Fruit fly (Drosophila melanogaster) whole organism, prepupa: ENCODE data around the gene CG9289.

ENCODE experiments used
- Blimp-1 ChIP-seq: fragments of 200-800 bp; sonication (Bioruptor generic); optimal IDR thresholded peaks from 3 replicates; lab custom pipeline; 2017; ENCODE audit warnings: missing biosample characterization, missing genetic modification characterization, mild to moderate bottlenecking, moderate library complexity, missing genetic modification reagents
- CG6792 ChIP-seq: fragments of 200-800 bp; sonication (Bioruptor generic); optimal IDR thresholded peaks from 3 replicates; lab custom pipeline; 2016; ENCODE audit warnings: missing biosample characterization, missing genetic modification characterization
- CG6808 ChIP-seq: fragments of 200-800 bp; sonication (Bioruptor generic); optimal IDR thresholded peaks from 3 replicates; lab custom pipeline; 2017; ENCODE audit warnings: missing biosample characterization, missing genetic modification characterization, mild to moderate bottlenecking, moderate library complexity, missing genetic modification reagents
- Eip78C ChIP-seq: fragments of 200-800 bp; sonication (Bioruptor generic); peaks from one replicate; lab custom pipeline; 2016; ENCODE audit warnings: missing biosample characterization, missing genetic modification characterization
- Lpt ChIP-seq: fragments of 200-800 bp; sonication (Bioruptor generic); optimal IDR thresholded peaks from 3 replicates; lab custom pipeline; 2016; ENCODE audit warnings: missing biosample characterization, missing genetic modification characterization
- cyc ChIP-seq: fragments of 200-800 bp; sonication (Bioruptor generic); optimal IDR thresholded peaks from 3 replicates; lab custom pipeline; 2016; ENCODE audit warnings: missing biosample characterization, missing genetic modification characterization
- eg ChIP-seq: fragments of 200-800 bp; sonication (Bioruptor generic); IDR thresholded peaks from 3 replicates; pipeline ENCODE4 v1.3.6; 2022; ENCODE audit warnings: missing biosample characterization, missing genetic modification characterization
- ss ChIP-seq, 2 experiments: fragments of 200-800 bp; sonication (Bioruptor generic); optimal IDR thresholded peaks; 2 replicates in 1 of 2; 3 replicates in 1 of 2; lab custom pipeline; 2017 to 2018; ENCODE audit warnings: mild to moderate bottlenecking in 2 of 2, missing biosample characterization in 2 of 2, missing genetic modification characterization in 2 of 2, moderate library complexity in 1 of 2
- vri ChIP-seq: fragments of 200-800 bp; sonication (Bioruptor generic); optimal IDR thresholded peaks from 3 replicates; lab custom pipeline; 2016; ENCODE audit warnings: missing biosample characterization, mild to moderate bottlenecking, missing genetic modification characterization

- TF ChIP-seq Lpt (no peak), CG6792 (GFP tag; lab: Kevin White, UChicago) (no peak), Blimp-1 (GFP tag; lab: Kevin White, UChicago) (no peak), vri (GFP tag; lab: Kevin White, UChicago) (no peak), ss (GFP tag; optimal IDR thresholded peaks at IDR 0.05; lab: Kevin White, UChicago) (no peak), Eip78C (GFP tag; lab: Kevin White, UChicago) (no peak), cyc (GFP tag; lab: Kevin White, UChicago) (no peak), CG6808 (GFP tag; lab: Kevin White, UChicago) (no peak), eg (no peak)
These were observed at the start of gene CG9289 for dm6 chr2L:8684276-8684675.
